Fruit fly (Drosophila melanogaster) whole organism, prepupa: ENCODE measurements around the gene Alp12.

Experiments
- Blimp-1 ChIP-seq: fragments of 200-800 bp; sonication (Bioruptor generic); optimal IDR thresholded peaks from 3 replicates; lab custom pipeline; 2017; ENCODE audit warnings: missing biosample characterization, missing genetic modification characterization, mild to moderate bottlenecking, moderate library complexity, missing genetic modification reagents
- CG3919 ChIP-seq: fragments of 200-800 bp; sonication (Bioruptor generic); optimal IDR thresholded peaks from 3 replicates; lab custom pipeline; 2016; ENCODE audit warnings: missing biosample characterization, missing genetic modification characterization
- Eip78C ChIP-seq: fragments of 200-800 bp; sonication (Bioruptor generic); peaks from one replicate; lab custom pipeline; 2016; ENCODE audit warnings: missing biosample characterization, missing genetic modification characterization
- Hr38 ChIP-seq: sonication (Bioruptor generic); optimal IDR thresholded peaks from 2 replicates; lab custom pipeline; 2016; ENCODE audit warnings: missing biosample characterization, missing genetic modification characterization
- Hr39 ChIP-seq: fragments of 200-800 bp; sonication (Bioruptor generic); optimal IDR thresholded peaks from 2 replicates; lab custom pipeline; 2016; ENCODE audit warnings: missing biosample characterization, missing genetic modification characterization
- Hr4 ChIP-seq: fragments of 200-800 bp; sonication (Bioruptor generic); optimal IDR thresholded peaks from 3 replicates; lab custom pipeline; 2016; ENCODE audit warnings: missing biosample characterization, missing genetic modification characterization
- Met ChIP-seq: fragments of 200-800 bp; sonication (Bioruptor generic); optimal IDR thresholded peaks from 3 replicates; lab custom pipeline; 2016; ENCODE audit warnings: missing biosample characterization, missing genetic modification characterization
- eg ChIP-seq: fragments of 200-800 bp; sonication (Bioruptor generic); IDR thresholded peaks from 3 replicates; pipeline ENCODE4 v1.3.6; 2022; ENCODE audit warnings: missing biosample characterization, missing genetic modification characterization
- pdm3 ChIP-seq: fragments of 200-800 bp; sonication (Bioruptor generic); optimal IDR thresholded peaks from 3 replicates; lab custom pipeline; 2016; ENCODE audit warnings: missing biosample characterization, missing genetic modification characterization
- salr ChIP-seq, 2 experiments: fragments of 200-800 bp; sonication (Bioruptor generic); optimal IDR thresholded peaks; 3 replicates each; lab custom pipeline; 2016 to 2018; ENCODE audit warnings: missing biosample characterization in 2 of 2, missing genetic modification characterization in 2 of 2, mild to moderate bottlenecking in 1 of 2

DNA sequence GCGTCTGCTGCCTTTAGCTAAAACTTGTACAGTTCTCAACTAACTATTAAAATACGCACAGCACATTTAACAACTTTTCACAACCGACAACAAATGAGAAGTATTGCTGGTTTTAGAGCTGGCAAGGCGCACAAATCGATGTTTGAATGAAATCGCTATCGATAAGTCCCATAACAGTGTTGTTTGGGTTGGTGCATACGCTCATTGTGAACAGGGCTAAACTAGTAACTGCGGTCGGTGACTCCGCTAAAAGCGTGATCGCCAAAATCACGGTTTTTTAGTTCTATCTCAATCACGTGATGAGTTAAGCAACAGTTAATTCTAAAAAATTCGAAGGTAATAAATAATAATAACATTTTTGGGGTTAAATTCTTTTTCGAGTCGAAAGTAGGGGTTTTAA is 29.5 kb downstream of the Alp12 start, which contains the start of gene Top2:
- TF ChIP-seq Hr39 (GFP tag; lab: Kevin White, UChicago): peak; percentile 34
- TF ChIP-seq Eip78C (GFP tag; lab: Kevin White, UChicago): no peak
- no peak for TF ChIP-seq Met (GFP tag; lab: Kevin White, UChicago)
- no peak for TF ChIP-seq Hr38
- no peak for TF ChIP-seq salr (GFP tag; optimal IDR thresholded peaks at IDR 0.05; lab: Kevin White, UChicago)
- no peak for TF ChIP-seq Blimp-1 (GFP tag; lab: Kevin White, UChicago)
- no peak for TF ChIP-seq Hr4 (GFP tag; lab: Kevin White, UChicago)
- no peak for TF ChIP-seq eg (GFP tag; lab: Robert Waterston, UW)
- no peak for TF ChIP-seq CG3919
- no peak for TF ChIP-seq pdm3 (GFP tag; lab: Kevin White, UChicago)
